Worm (Caenorhabditis elegans): Measurements from ENCODE around the gene srh-41.
"Not testable (repeated sequence)": the region's sequence is repeated elsewhere in the genome, so short reads cannot be mapped to it uniquely, and the experiment has no call there.

The srh-41 gene

DNA sequence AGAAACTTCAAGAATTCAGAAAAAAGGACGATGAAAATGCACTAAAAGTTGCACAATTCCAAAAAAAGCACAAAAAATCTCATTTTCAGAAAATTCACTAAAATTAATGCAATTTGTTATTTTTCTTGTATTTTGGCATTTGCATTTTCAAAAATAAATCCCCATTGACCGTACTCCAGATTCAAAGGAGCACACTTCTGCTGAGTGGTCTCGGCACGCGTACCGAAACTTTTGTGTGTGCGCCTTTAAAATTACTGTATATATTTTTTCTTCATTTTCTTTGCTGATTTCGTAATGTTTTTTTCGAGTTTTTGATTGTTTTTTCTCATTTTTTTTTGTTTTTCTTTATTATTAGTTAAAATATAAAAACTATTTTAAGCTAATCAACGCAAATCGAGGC lies 25.0 kb upstream of the srh-41 start:
- TF ChIP-seq unc-55 (GFP tag; optimal IDR thresholded peaks at IDR 0.05) (no peak), dve-1 (tag; optimal IDR thresholded peaks at IDR 0.05) (no peak), fkh-10 (GFP tag; optimal IDR thresholded peaks at IDR 0.05) (no peak), unc-3 (GFP tag; conservative IDR thresholded peaks at IDR 0.05) (no peak), unc-3 (tag; optimal IDR thresholded peaks at IDR 0.05) (no peak), pag-3 (tag; optimal IDR thresholded peaks at IDR 0.05; ENCODE audit: borderline replicate concordance) (no peak), elt-4 (tag; optimal IDR thresholded peaks at IDR 0.05) (no peak), sox-2 (GFP tag; IDR thresholded peaks at IDR 0.05) (no peak), zip-5 (tag; optimal IDR thresholded peaks at IDR 0.05) (no peak), pha-2 (tag; optimal IDR thresholded peaks at IDR 0.05) (no peak)

DNA sequence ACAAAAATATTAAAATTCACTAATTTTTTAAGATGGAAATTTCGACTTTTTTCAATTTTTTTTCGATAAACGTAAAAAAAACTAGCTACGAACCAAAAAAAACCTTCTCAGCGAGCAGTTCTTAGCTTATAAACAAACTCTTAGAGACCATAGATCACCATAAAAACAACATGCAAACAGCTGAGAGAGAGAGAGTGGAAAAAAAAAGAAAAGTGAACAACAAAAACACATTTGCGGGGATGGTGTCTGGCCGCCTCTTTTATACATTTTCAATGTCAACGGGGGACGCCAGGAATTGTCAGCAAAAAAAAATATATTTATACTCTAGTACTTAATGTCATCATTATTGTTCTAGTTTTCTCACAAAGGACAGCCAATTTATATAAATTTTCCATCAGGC lies 24.4 kb upstream of the srh-41 start:
- TF ChIP-seq C38D4.7 (GFP tag; optimal IDR thresholded peaks at IDR 0.05): no peak
- TF ChIP-seq unc-86 (tag; optimal IDR thresholded peaks at IDR 0.05): no peak
- TF ChIP-seq tbx-7 (tag; optimal IDR thresholded peaks at IDR 0.05): no peak
- no peak for TF ChIP-seq ceh-14 (tag; optimal IDR thresholded peaks at IDR 0.05)
- no peak for TF ChIP-seq unc-3 (GFP tag; conservative IDR thresholded peaks at IDR 0.05)
- TF ChIP-seq unc-3 (tag; optimal IDR thresholded peaks at IDR 0.05): no peak
- TF ChIP-seq ceh-2 (tag; optimal IDR thresholded peaks at IDR 0.05): no peak
- TF ChIP-seq dmd-4 (tag; optimal IDR thresholded peaks at IDR 0.05; ENCODE audit: borderline replicate concordance): no peak
- no peak for TF ChIP-seq ceh-24 (tag; optimal IDR thresholded peaks at IDR 0.05)
- TF ChIP-seq C08G9.2 (tag; optimal IDR thresholded peaks at IDR 0.05): no peak
- no peak for TF ChIP-seq fkh-6 (tag; optimal IDR thresholded peaks at IDR 0.05)
- TF ChIP-seq elt-4 (tag; optimal IDR thresholded peaks at IDR 0.05): no peak
- TF ChIP-seq ceh-34 (tag; optimal IDR thresholded peaks at IDR 0.05): no peak
- TF ChIP-seq ceh-9 (tag; optimal IDR thresholded peaks at IDR 0.05): no peak
- no peak for TF ChIP-seq ceh-48 (tag; optimal IDR thresholded peaks at IDR 0.05)
- no peak for TF ChIP-seq sox-2 (GFP tag; IDR thresholded peaks at IDR 0.05)
- TF ChIP-seq sdc-2 (tag; optimal IDR thresholded peaks at IDR 0.05): no peak
- no peak for TF ChIP-seq nhr-232 (tag; optimal IDR thresholded peaks at IDR 0.05)
- TF ChIP-seq elt-2 (tag; optimal IDR thresholded peaks at IDR 0.05): no peak
- no peak for TF ChIP-seq nfya-1 (tag; optimal IDR thresholded peaks at IDR 0.05)
- TF ChIP-seq che-1 (tag; optimal IDR thresholded peaks at IDR 0.05): no peak

DNA sequence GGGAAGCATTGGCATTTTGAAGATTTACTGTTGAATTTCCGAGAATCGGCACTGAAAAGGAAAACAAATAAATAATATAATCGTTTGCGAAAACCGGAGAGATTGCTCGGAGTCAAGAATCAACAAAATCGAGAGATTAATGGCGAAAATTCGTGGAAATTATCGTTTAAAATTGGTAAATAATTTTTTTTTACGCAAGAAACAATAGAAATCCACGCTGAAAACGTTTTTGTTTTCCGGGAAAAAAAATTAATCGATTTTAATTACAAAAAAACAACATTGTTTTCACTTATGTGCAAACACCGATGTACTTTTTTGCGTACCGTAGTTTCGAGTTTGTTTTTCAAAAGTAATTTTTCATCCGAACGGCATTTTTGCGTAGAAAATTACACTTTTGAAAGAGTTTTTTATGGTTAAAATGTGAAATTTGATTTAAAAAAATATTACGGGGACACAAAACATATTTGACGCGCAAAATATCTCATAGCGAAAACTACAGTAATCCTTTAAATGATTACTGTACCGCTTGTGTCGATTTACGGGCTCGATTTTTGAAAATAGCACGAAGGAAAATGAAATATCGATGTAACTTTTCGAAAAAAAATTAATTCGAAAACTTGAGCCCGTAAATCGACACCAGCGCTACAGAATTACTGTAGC lies 23.7 kb upstream of the srh-41 start, which contains the start of gene ctl-3:
Gene ctl-3 (minus strand): TSS at position 51 of the 660 bp plus-strand sequence.
- TF ChIP-seq pag-3 (tag; optimal IDR thresholded peaks at IDR 0.05; ENCODE audit: borderline replicate concordance) (no peak), C08G9.2 (tag; optimal IDR thresholded peaks at IDR 0.05) (no peak), tbx-7 (tag; optimal IDR thresholded peaks at IDR 0.05) (no peak)

DNA sequence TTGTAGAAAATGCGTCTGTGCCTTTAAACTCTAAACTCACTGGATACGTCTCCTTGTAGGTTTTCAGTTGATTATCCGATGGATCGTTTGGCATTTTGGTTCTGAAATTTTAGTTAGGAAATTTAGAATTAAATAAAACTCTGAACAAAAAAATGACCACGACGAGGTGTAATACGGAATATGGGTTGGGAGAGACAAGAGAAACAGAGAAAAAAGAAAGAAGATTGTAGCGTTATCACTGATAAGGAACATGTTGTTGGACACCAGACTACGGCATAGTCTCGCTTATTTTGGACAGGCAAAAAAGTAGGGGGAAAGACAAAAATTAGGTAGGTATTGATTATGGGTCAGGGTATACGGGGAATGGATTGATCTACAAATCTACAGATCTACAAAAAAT lies 19.0 kb upstream of the srh-41 start, which contains the start of gene ctl-1:
Gene ctl-1 (minus strand): TSS at position 101 of the 400 bp plus-strand sequence.
- TF ChIP-seq pha-4, ceh-24, ets-4 (tag; optimal IDR thresholded peaks at IDR 0.05): not testable (repeated sequence)

DNA sequence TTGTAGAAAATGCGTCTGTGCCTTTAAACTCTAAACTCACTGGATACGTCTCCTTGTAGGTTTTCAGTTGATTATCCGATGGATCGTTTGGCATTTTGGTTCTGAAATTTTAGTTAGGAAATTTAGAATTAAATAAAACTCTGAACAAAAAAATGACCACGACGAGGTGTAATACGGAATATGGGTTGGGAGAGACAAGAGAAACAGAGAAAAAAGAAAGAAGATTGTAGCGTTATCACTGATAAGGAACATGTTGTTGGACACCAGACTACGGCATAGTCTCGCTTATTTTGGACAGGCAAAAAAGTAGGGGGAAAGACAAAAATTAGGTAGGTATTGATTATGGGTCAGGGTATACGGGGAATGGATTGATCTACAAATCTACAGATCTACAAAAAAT lies 14.8 kb upstream of the srh-41 start, which contains the start of gene ctl-2:
Gene ctl-2 (minus strand): TSS at position 101 of the 400 bp plus-strand sequence.
- TF ChIP-seq zip-5 (tag; optimal IDR thresholded peaks at IDR 0.05); npax-4 (tag; optimal IDR thresholded peaks at IDR 0.05); C38D4.7 (GFP tag; optimal IDR thresholded peaks at IDR 0.05): not testable (repeated sequence)

DNA sequence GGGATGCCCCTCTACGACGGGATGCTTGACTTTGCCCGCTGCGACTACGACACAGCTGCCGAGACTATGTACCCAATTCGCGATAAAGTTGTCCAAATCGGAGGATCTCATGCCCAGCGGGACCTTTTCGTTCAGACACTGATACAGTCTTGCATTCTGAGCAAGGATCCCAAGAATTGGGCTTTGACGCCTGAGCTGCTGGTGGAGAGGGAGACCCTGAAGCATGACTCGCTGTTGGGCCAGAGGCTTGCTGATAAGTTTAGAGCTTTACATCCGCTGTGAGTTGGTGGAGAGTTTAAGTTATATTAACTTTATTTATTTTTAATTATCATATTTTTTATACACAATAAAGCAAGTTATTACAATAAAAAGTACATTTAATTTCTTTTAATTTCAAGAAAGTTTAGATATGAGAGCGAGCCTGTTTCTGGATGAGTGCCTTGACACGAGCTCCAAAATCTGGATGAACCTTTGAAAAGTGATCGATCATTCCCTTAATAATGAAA lies 12.1 kb upstream of the srh-41 start:
- no peak for TF ChIP-seq hlh-8 (tag; optimal IDR thresholded peaks at IDR 0.05)
- TF ChIP-seq ahr-1 (tag; optimal IDR thresholded peaks at IDR 0.05): no peak
- TF ChIP-seq che-1 (tag; optimal IDR thresholded peaks at IDR 0.05): no peak
- no peak for TF ChIP-seq npax-4 (tag; optimal IDR thresholded peaks at IDR 0.05)
- TF ChIP-seq ceh-2 (tag; optimal IDR thresholded peaks at IDR 0.05): no peak
- TF ChIP-seq pros-1 (tag; optimal IDR thresholded peaks at IDR 0.05): no peak
- no peak for TF ChIP-seq ceh-22 (tag; optimal IDR thresholded peaks at IDR 0.05)
